Fruit fly (Drosophila melanogaster) whole organism, embryonic: Measurements from ENCODE around the gene Ctu2.

Experiments used
- Antp ChIP-seq: fragments of 200-800 bp; sonication (Bioruptor generic); optimal IDR thresholded peaks from 3 replicates; lab custom pipeline; 2016; ENCODE audit warnings: missing biosample characterization, missing genetic modification characterization
- Atf3 ChIP-seq: fragments of 200-800 bp; sonication (Bioruptor generic); optimal IDR thresholded peaks from 3 replicates; lab custom pipeline; 2016; ENCODE audit warnings: missing biosample characterization, missing genetic modification characterization
- Bdp1 ChIP-seq: fragments of 200-800 bp; sonication (Bioruptor generic); optimal IDR thresholded peaks from 3 replicates; lab custom pipeline; 2016; ENCODE audit warnings: missing biosample characterization, missing genetic modification characterization
- Bteb2 ChIP-seq: fragments of 200-800 bp; sonication (Bioruptor generic); optimal IDR thresholded peaks from 2 replicates; lab custom pipeline; 2016; ENCODE audit warnings: missing biosample characterization, missing genetic modification characterization
- CG10274 ChIP-seq: fragments of 200-800 bp; sonication (Bioruptor generic); optimal IDR thresholded peaks from 3 replicates; lab custom pipeline; 2017; ENCODE audit warnings: missing biosample characterization, mild to moderate bottlenecking, missing genetic modification characterization
- CG11085 ChIP-seq: fragments of 200-800 bp; sonication (Bioruptor generic); IDR thresholded peaks from 2 replicates; pipeline ENCODE4 v1.3.6; 2022; ENCODE audit warnings: missing biosample characterization, missing genetic modification characterization
- CG11723 ChIP-seq: fragments of 200-800 bp; sonication (Bioruptor generic); optimal IDR thresholded peaks from 2 replicates; lab custom pipeline; 2017; ENCODE audit warnings: missing biosample characterization, mild to moderate bottlenecking, missing genetic modification characterization
- CG12391 ChIP-seq: fragments of 200-800 bp; sonication (Bioruptor generic); optimal IDR thresholded peaks from 3 replicates; lab custom pipeline; 2018; ENCODE audit warnings: missing biosample characterization, mild to moderate bottlenecking, missing genetic modification characterization, moderate library complexity
- CG12769 ChIP-seq: fragments of 200-800 bp; sonication (Bioruptor generic); optimal IDR thresholded peaks from 2 replicates; lab custom pipeline; 2019; ENCODE audit warnings: missing biosample characterization, mild to moderate bottlenecking, missing genetic modification characterization, moderate library complexity
- CG13894 ChIP-seq: fragments of 200-800 bp; sonication (Bioruptor generic); optimal IDR thresholded peaks from 3 replicates; lab custom pipeline; 2018; ENCODE audit warnings: missing biosample characterization, mild to moderate bottlenecking, missing genetic modification characterization, moderate library complexity
- CG15011 ChIP-seq: fragments of 200-800 bp; sonication (Bioruptor generic); optimal IDR thresholded peaks from 3 replicates; lab custom pipeline; 2018; ENCODE audit warnings: missing biosample characterization, mild to moderate bottlenecking, missing genetic modification characterization
- CG15514 ChIP-seq: fragments of 200-800 bp; sonication (Bioruptor generic); optimal IDR thresholded peaks from 3 replicates; lab custom pipeline; 2017; ENCODE audit warnings: missing biosample characterization, missing genetic modification characterization, mild to moderate bottlenecking, moderate library complexity, missing genetic modification reagents
- CG17186 ChIP-seq: fragments of 200-800 bp; sonication (Bioruptor generic); optimal IDR thresholded peaks from 3 replicates; lab custom pipeline; 2017; ENCODE audit warnings: missing biosample characterization, missing genetic modification reagents, missing genetic modification characterization
- CG17328 ChIP-seq: fragments of 200-800 bp; sonication (Bioruptor generic); IDR thresholded peaks from 2 replicates; pipeline ENCODE4 v1.3.6; 2022; ENCODE audit warnings: missing biosample characterization, missing genetic modification characterization
- CG2116 ChIP-seq: fragments of 200-800 bp; sonication (Bioruptor generic); optimal IDR thresholded peaks from 3 replicates; lab custom pipeline; 2018; ENCODE audit warnings: missing biosample characterization, mild to moderate bottlenecking, missing genetic modification characterization
- CG2120 ChIP-seq: fragments of 200-800 bp; sonication (Bioruptor generic); optimal IDR thresholded peaks from 3 replicates; lab custom pipeline; 2016; ENCODE audit warnings: missing biosample characterization, missing genetic modification characterization
- CG31365 ChIP-seq: fragments of 200-800 bp; sonication (Bioruptor generic); optimal IDR thresholded peaks from 2 replicates; lab custom pipeline; 2018; ENCODE audit warnings: missing biosample characterization, mild to moderate bottlenecking, missing genetic modification characterization
- CG4404 ChIP-seq: fragments of 200-800 bp; sonication (Bioruptor generic); IDR thresholded peaks from 2 replicates; pipeline ENCODE4 v1.3.6; 2022; ENCODE audit warnings: missing biosample characterization, missing genetic modification characterization
- CG6689 ChIP-seq: fragments of 200-800 bp; sonication (Bioruptor generic); IDR thresholded peaks from 2 replicates; pipeline ENCODE4 v1.3.6; 2022; ENCODE audit warnings: missing biosample characterization, missing genetic modification characterization
- CG6791 ChIP-seq: fragments of 200-800 bp; sonication (Bioruptor generic); IDR thresholded peaks from 3 replicates; pipeline ENCODE4 v1.3.6; 2022; ENCODE audit warnings: missing biosample characterization, missing genetic modification characterization; ENCODE audit not compliant: partially characterized antibody
- CG6813 ChIP-seq: fragments of 200-800 bp; sonication (Bioruptor generic); optimal IDR thresholded peaks from 2 replicates; lab custom pipeline; 2017; ENCODE audit warnings: missing biosample characterization, missing genetic modification characterization, mild to moderate bottlenecking, moderate library complexity, missing genetic modification reagents
- CG7357 ChIP-seq: fragments of 200-800 bp; sonication (Bioruptor generic); IDR thresholded peaks from 3 replicates; pipeline ENCODE4 v1.3.6; 2022; ENCODE audit warnings: missing biosample characterization, missing genetic modification characterization
- CG7928 ChIP-seq: fragments of 200-800 bp; sonication (Bioruptor generic); optimal IDR thresholded peaks from 2 replicates; lab custom pipeline; 2017; ENCODE audit warnings: missing biosample characterization, mild to moderate bottlenecking, missing genetic modification characterization
- CG8290 ChIP-seq, 3 experiments: fragments of 200-800 bp; sonication (Bioruptor generic); optimal IDR thresholded peaks; 2 replicates each; lab custom pipeline; 2016 to 2019; ENCODE audit warnings: missing biosample characterization in 3 of 3, missing genetic modification characterization in 3 of 3, mild to moderate bottlenecking in 2 of 3, moderate library complexity in 1 of 3
- CG9817 ChIP-seq: fragments of 200-800 bp; sonication (Bioruptor generic); optimal IDR thresholded peaks from 2 replicates; lab custom pipeline; 2018; ENCODE audit warnings: missing biosample characterization, mild to moderate bottlenecking, missing genetic modification characterization, moderate library complexity
- D19B ChIP-seq: fragments of 200-800 bp; sonication (Bioruptor generic); optimal IDR thresholded peaks from 2 replicates; lab custom pipeline; 2017; ENCODE audit warnings: missing biosample characterization, mild to moderate bottlenecking, missing genetic modification characterization
- Dad ChIP-seq: fragments of 200-800 bp; sonication (Bioruptor generic); optimal IDR thresholded peaks from 3 replicates; lab custom pipeline; 2016; ENCODE audit warnings: missing biosample characterization, missing genetic modification characterization
- Dll ChIP-seq: fragments of 200-800 bp; sonication (Bioruptor generic); IDR thresholded peaks from 4 replicates; pipeline ENCODE4 v1.3.6; 2022; ENCODE audit warnings: missing biosample characterization, missing genetic modification characterization; ENCODE audit not compliant: partially characterized antibody
- Fer1 ChIP-seq: fragments of 200-800 bp; sonication (Bioruptor generic); optimal IDR thresholded peaks from 2 replicates; lab custom pipeline; 2017; ENCODE audit warnings: missing biosample characterization, mild to moderate bottlenecking, missing genetic modification characterization
- MBD-R2 ChIP-seq: fragments of 200-800 bp; sonication (Bioruptor generic); IDR thresholded peaks from 2 replicates; pipeline ENCODE4 v1.3.6; 2022; ENCODE audit warnings: missing biosample characterization, missing genetic modification characterization
- MESR4 ChIP-seq: fragments of 200-800 bp; sonication (Bioruptor generic); optimal IDR thresholded peaks from 2 replicates; lab custom pipeline; 2018; ENCODE audit warnings: missing biosample characterization, mild to moderate bottlenecking, missing genetic modification characterization, moderate library complexity
- NC2β ChIP-seq: fragments of 200-800 bp; sonication (Bioruptor generic); optimal IDR thresholded peaks from 2 replicates; lab custom pipeline; 2016; ENCODE audit warnings: missing biosample characterization, missing genetic modification characterization
- Optix ChIP-seq: fragments of 200-800 bp; sonication (Bioruptor generic); IDR thresholded peaks from 3 replicates; pipeline ENCODE4 v1.3.6; 2022; ENCODE audit warnings: missing biosample characterization, missing genetic modification characterization
- Tbp ChIP-seq: fragments of >200 bp; optimal IDR thresholded peaks from 2 replicates; lab custom pipeline; 2018; ENCODE audit warnings: missing biosample characterization, missing genetic modification characterization
- amos ChIP-seq: fragments of 200-800 bp; sonication (Bioruptor generic); IDR thresholded peaks from 2 replicates; pipeline ENCODE4 v1.3.6; 2022; ENCODE audit warnings: missing biosample characterization, missing genetic modification characterization; ENCODE audit not compliant: partially characterized antibody
- cad ChIP-seq: fragments of >200 bp; optimal IDR thresholded peaks from 2 replicates; lab custom pipeline; 2017; ENCODE audit warnings: missing biosample characterization, missing genetic modification characterization
- chinmo ChIP-seq: fragments of 200-800 bp; sonication (Bioruptor generic); IDR thresholded peaks from 4 replicates; pipeline ENCODE4 v1.3.6; 2022; ENCODE audit warnings: missing biosample characterization, missing genetic modification characterization; ENCODE audit not compliant: partially characterized antibody
- cwo ChIP-seq: fragments of 200-800 bp; sonication (Bioruptor generic); optimal IDR thresholded peaks from 3 replicates; lab custom pipeline; 2017; ENCODE audit warnings: missing biosample characterization, missing genetic modification characterization, mild to moderate bottlenecking, moderate library complexity, missing genetic modification reagents
- esg ChIP-seq: fragments of 200-800 bp; sonication (Bioruptor generic); conservative IDR thresholded peaks from 2 replicates; pipeline ENCODE4 v1.3.6; 2022; ENCODE audit warnings: missing biosample characterization, missing genetic modification characterization
- fd64A ChIP-seq: fragments of 200-800 bp; sonication (Bioruptor generic); optimal IDR thresholded peaks from 3 replicates; lab custom pipeline; 2018; ENCODE audit warnings: missing biosample characterization, mild to moderate bottlenecking, missing genetic modification characterization
- inv ChIP-seq: fragments of 200-800 bp; sonication (Bioruptor generic); IDR thresholded peaks from 2 replicates; pipeline ENCODE4 v1.3.6; 2022; ENCODE audit warnings: missing biosample characterization, missing genetic modification characterization; ENCODE audit not compliant: partially characterized antibody
- mirr ChIP-seq: fragments of 200-800 bp; sonication (Bioruptor generic); optimal IDR thresholded peaks from 3 replicates; lab custom pipeline; 2018; ENCODE audit warnings: missing biosample characterization, mild to moderate bottlenecking, missing genetic modification characterization
- nerfin-2 ChIP-seq: fragments of 200-800 bp; sonication (Bioruptor generic); IDR thresholded peaks from 2 replicates; pipeline ENCODE4 v1.3.6; 2022; ENCODE audit warnings: missing biosample characterization, missing genetic modification characterization; ENCODE audit not compliant: partially characterized antibody
- phol ChIP-seq: fragments of 200-800 bp; sonication (Bioruptor generic); optimal IDR thresholded peaks from 3 replicates; lab custom pipeline; 2018; ENCODE audit warnings: missing biosample characterization, mild to moderate bottlenecking, missing genetic modification characterization, moderate library complexity
- ranshi ChIP-seq: fragments of 200-800 bp; sonication (Bioruptor generic); IDR thresholded peaks from 2 replicates; pipeline ENCODE4 v1.3.6; 2022; ENCODE audit warnings: missing biosample characterization, missing genetic modification characterization
- row ChIP-seq: fragments of 200-800 bp; sonication (Bioruptor generic); IDR thresholded peaks from 3 replicates; pipeline ENCODE4 v1.3.6; 2022; ENCODE audit warnings: missing biosample characterization, missing genetic modification characterization
- run ChIP-seq: fragments of 200-800 bp; sonication (Bioruptor generic); optimal IDR thresholded peaks from 3 replicates; lab custom pipeline; 2018; ENCODE audit warnings: missing biosample characterization, mild to moderate bottlenecking, missing genetic modification characterization
- sd ChIP-seq: fragments of 200-800 bp; sonication (Bioruptor generic); optimal IDR thresholded peaks from 3 replicates; lab custom pipeline; 2018; ENCODE audit warnings: missing biosample characterization, mild to moderate bottlenecking, missing genetic modification characterization, moderate library complexity
- stc ChIP-seq: fragments of 200-800 bp; sonication (Bioruptor generic); IDR thresholded peaks from 2 replicates; pipeline ENCODE4 v1.3.6; 2022; ENCODE audit warnings: missing biosample characterization, missing genetic modification characterization
- sug ChIP-seq: fragments of 200-800 bp; optimal IDR thresholded peaks from 2 replicates; lab custom pipeline; 2019; ENCODE audit warnings: missing biosample characterization, mild to moderate bottlenecking, missing genetic modification characterization, moderate library complexity

Ctu2 gene

DNA sequence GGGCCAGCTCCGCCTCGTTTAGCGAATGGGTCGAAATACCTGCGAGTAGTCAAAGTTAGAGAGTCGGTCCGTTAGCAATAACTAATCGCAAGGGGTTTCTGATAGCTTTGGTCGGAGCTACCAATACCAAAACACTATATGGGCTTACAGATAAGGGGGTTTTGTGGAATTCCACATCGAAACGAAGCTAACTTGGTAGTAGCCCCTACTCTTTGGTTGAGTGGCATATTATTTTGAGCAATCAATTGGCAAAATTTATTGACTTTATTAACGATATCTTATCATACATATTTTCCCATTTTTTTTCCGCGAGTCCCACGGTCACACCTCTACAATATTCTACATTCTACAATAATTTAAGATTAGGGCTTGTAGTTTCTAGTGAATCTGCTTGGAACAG lies 13.3 kb upstream of the Ctu2 start (continued):
- TF ChIP-seq CG11723 (GFP tag; lab: Kevin White, UChicago) (no peak), CG12391 (no peak), ranshi (GFP tag; lab: Robert Waterston, UW) (no peak), MESR4 (GFP tag; lab: Kevin White, UChicago) (no peak), CG31365 (tag; lab: Kevin White, UChicago) (no peak), sug (tag; lab: Kevin White, UChicago) (peak; percentile 20), CG10274 (GFP tag; lab: Kevin White, UChicago) (peak; percentile 97), CG8290 (GFP tag; optimal IDR thresholded peaks at IDR 0.05; lab: Kevin White, UChicago) (no peak), CG8290 (tag; optimal IDR thresholded peaks at IDR 0.05; lab: Kevin White, UChicago) (no peak), mirr (peak; percentile 42), CG15514 (GFP tag; lab: Kevin White, UChicago) (no peak), CG11085 (GFP tag; lab: Robert Waterston, UW) (no peak), chinmo (GFP tag; lab: Robert Waterston, UW) (no peak), esg (no peak), Optix (no peak), CG6813 (no peak), CG6689 (no peak), D19B (GFP tag; lab: Kevin White, UChicago) (no peak), cwo (GFP tag; lab: Kevin White, UChicago) (no peak), CG7928 (GFP tag; lab: Kevin White, UChicago) (no peak), CG15011 (GFP tag; lab: Kevin White, UChicago) (no peak), CG7357 (GFP tag; lab: Robert Waterston, UW) (0 out of 3 replicates have a peak, but pooled peaks have one; percentile 18), Bteb2 (GFP tag; lab: Kevin White, UChicago) (no peak), Fer1 (peak; percentile 23), fd64A (GFP tag; lab: Kevin White, UChicago) (no peak), row (GFP tag; lab: Robert Waterston, UW) (peak; percentile 35; the same call in 1 of the 3 replicates), CG12769 (tag; lab: Kevin White, UChicago) (no peak), CG17328 (GFP tag; lab: Robert Waterston, UW) (no peak), Atf3 (GFP tag; lab: Kevin White, UChicago) (no peak), MBD-R2 (GFP tag; lab: Robert Waterston, UW) (0 out of 2 replicates have a peak, but pooled peaks have one; percentile 15), sd (tag; lab: Kevin White, UChicago) (peak; percentile 96)

DNA sequence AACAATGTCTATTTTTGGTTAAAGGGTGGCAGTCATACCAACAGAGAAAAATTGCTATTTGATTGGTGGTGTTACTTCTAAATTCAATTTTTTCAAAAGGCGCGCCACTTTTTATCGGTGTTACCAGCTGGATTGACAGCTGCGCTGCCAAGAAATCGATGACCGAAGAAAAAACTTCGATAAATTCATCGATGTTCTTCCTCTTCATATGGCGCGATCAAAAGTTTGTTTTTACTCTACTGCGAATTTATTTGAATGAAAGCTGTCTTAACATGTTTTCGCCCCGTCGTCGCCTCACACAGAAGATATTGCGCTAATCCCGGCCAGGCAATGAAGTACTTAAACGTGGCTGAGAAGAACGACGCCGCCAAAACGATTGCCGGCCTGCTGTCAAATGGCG lies 4.9 kb upstream of the Ctu2 start, which contains the start of gene Top3alpha:
Gene Top3alpha (plus strand): TSS at position 186 of the 400 bp plus-strand sequence.
- TF ChIP-seq Antp = no peak
- TF ChIP-seq Bdp1 (GFP tag; lab: Kevin White, UChicago) = no peak
- TF ChIP-seq CG2120 (GFP tag; lab: Kevin White, UChicago) = no peak
- TF ChIP-seq phol (tag; lab: Kevin White, UChicago) = peak; percentile 24
- TF ChIP-seq nerfin-2 = peak; percentile 56
- peak; percentile 68 for TF ChIP-seq CG6791 (GFP tag; lab: Robert Waterston, UW)
- peak; percentile 90 for TF ChIP-seq CG2116 (GFP tag; lab: Kevin White, UChicago)
- no peak for TF ChIP-seq cad (GFP tag; lab: Kevin White, UChicago)
- no peak for TF ChIP-seq stc
- no peak for TF ChIP-seq run (tag; lab: Kevin White, UChicago)
- TF ChIP-seq NC2β (GFP tag; lab: Kevin White, UChicago) = no peak
- peak; percentile 25; the same call in 1 of the 2 replicates for TF ChIP-seq inv
- TF ChIP-seq Dad (GFP tag; lab: Kevin White, UChicago) = no peak
- TF ChIP-seq Dll (GFP tag; lab: Robert Waterston, UW) = peak; percentile 76
- peak; percentile 67; the same call in 1 of the 2 replicates for TF ChIP-seq amos (GFP tag; lab: Robert Waterston, UW)
- no peak for TF ChIP-seq CG4404
- TF ChIP-seq MESR4 (GFP tag; lab: Kevin White, UChicago) = peak; percentile 7
- TF ChIP-seq CG9817 (tag; lab: Kevin White, UChicago) = no peak
- TF ChIP-seq CG13894 (tag; lab: Kevin White, UChicago) = no peak
- peak; percentile 71; the same call in 1 of the 2 replicates for TF ChIP-seq MBD-R2 (GFP tag; lab: Robert Waterston, UW)
- no peak for TF ChIP-seq Tbp
- TF ChIP-seq CG17186 = peak; percentile 72
